Fruit fly (Drosophila melanogaster): Measurements from ENCODE around the gene CG33229.

dm6 chr3L:257618-258475, 34.2 kb downstream of the CG33229 start, which contains the start of the genes DIP2 and wac:
- TF ChIP-seq CG31627 (GFP tag; optimal IDR thresholded peaks at IDR 0.05) = peak; percentile 80
- TF ChIP-seq Ets96B (tag; optimal IDR thresholded peaks at IDR 0.05) = no peak
- TF ChIP-seq fkh (GFP tag; optimal IDR thresholded peaks at IDR 0.05) = peak; percentile 68
- no peak for TF ChIP-seq Eip78C (GFP tag)
- no peak for TF ChIP-seq net (GFP tag; optimal IDR thresholded peaks at IDR 0.05)
- TF ChIP-seq CG8119 (GFP tag; IDR thresholded peaks at IDR 0.05) = no peak
